Worm (Caenorhabditis elegans) whole organism, young adult: ENCODE data around the gene nhr-267.

Experiments
- B0035.1 ChIP-seq: sonication (generic microtip); optimal IDR thresholded peaks from 2 replicates; lab custom pipeline; 2016; ENCODE audit warnings: missing genetic modification characterization, mild to moderate bottlenecking, missing compliant biosample characterization, missing genotype, missing genetic modification reagents
- B0336.3 ChIP-seq: fragments of 200-800 bp; sonication (Bioruptor generic); IDR thresholded peaks from 2 replicates; pipeline ENCODE4 v1.3.6; 2022; ENCODE audit warnings: missing genetic modification characterization, missing compliant biosample characterization
- D2030.7 ChIP-seq: fragments of 200-800 bp; sonication (Bioruptor generic); IDR thresholded peaks from 2 replicates; pipeline ENCODE4 v1.3.6; 2022; ENCODE audit warnings: missing genetic modification reagents, missing genetic modification characterization, missing compliant biosample characterization
- F37B4.10 ChIP-seq: fragments of 200-800 bp; sonication (Bioruptor generic); IDR thresholded peaks from 2 replicates; pipeline ENCODE4 v1.3.6; 2022; ENCODE audit warnings: missing genetic modification characterization, missing compliant biosample characterization
- F49E8.2 ChIP-seq: sonication (generic microtip); optimal IDR thresholded peaks from 3 replicates; lab custom pipeline; 2017; ENCODE audit warnings: missing genetic modification characterization, mild to moderate bottlenecking, missing compliant biosample characterization, antibody characterized with exemption, moderate library complexity; ENCODE audit not compliant: insufficient read depth
- ekl-4 ChIP-seq: fragments of 200-800 bp; sonication (Bioruptor generic); IDR thresholded peaks from 2 replicates; pipeline ENCODE4 v1.3.6; 2022; ENCODE audit warnings: missing genetic modification reagents, missing genetic modification characterization, missing compliant biosample characterization
- nfyb-1 ChIP-seq: fragments of 200-800 bp; sonication (Bioruptor generic); IDR thresholded peaks from 2 replicates; pipeline ENCODE4 v1.3.6; 2022; ENCODE audit warnings: missing genetic modification reagents, missing genetic modification characterization, missing compliant biosample characterization
- nhr-179 ChIP-seq: sonication (generic microtip); optimal IDR thresholded peaks from 2 replicates; lab custom pipeline; 2016; ENCODE audit warnings: mild to moderate bottlenecking, missing genetic modification characterization, missing compliant biosample characterization
- tlf-1 ChIP-seq: fragments of 200-800 bp; sonication (Bioruptor generic); optimal IDR thresholded peaks from 2 replicates; lab custom pipeline; 2018; ENCODE audit warnings: mild to moderate bottlenecking, missing genetic modification characterization, missing compliant biosample characterization
- unc-62 ChIP-seq: fragments of 150-350 bp; optimal IDR thresholded peaks from 2 replicates; lab custom pipeline; 2014; ENCODE audit warnings: missing biosample characterization, missing genetic modification reagents, missing genetic modification characterization
- ztf-3 ChIP-seq: fragments of 200-800 bp; sonication (Bioruptor generic); optimal IDR thresholded peaks from 2 replicates; lab custom pipeline; 2018; ENCODE audit warnings: mild to moderate bottlenecking, missing genetic modification characterization, missing compliant biosample characterization

- TF ChIP-seq B0035.1 = no peak
- TF ChIP-seq nhr-179 = no peak
- no peak for TF ChIP-seq ekl-4 (GFP tag; lab: Robert Waterston, UW)
- no peak for TF ChIP-seq F37B4.10 (GFP tag; lab: Robert Waterston, UW)
- TF ChIP-seq ztf-3 (GFP tag; lab: Kevin White, UChicago) = no peak
- no peak for TF ChIP-seq F49E8.2
- TF ChIP-seq unc-62 (GFP tag; lab: Kevin White, UChicago) = no peak
- no peak for TF ChIP-seq D2030.7 (GFP tag; lab: Robert Waterston, UW)
- TF ChIP-seq nfyb-1 (GFP tag; lab: Robert Waterston, UW) = no peak
- no peak for TF ChIP-seq tlf-1 (GFP tag; lab: Kevin White, UChicago)
- no peak for TF ChIP-seq B0336.3 (GFP tag; lab: Robert Waterston, UW)
Observed at ce11 chrIV:9259687-9260086, 26.5 kb downstream of the nhr-267 start, which contains the start of gene Y11D7A.10.
